Worm (Caenorhabditis elegans) whole organism, mixed stage, embryonic: ENCODE results near the gene Y40A1A.3.
A peak's percentile ranks its signal among the peaks of the same experiment; 100 is the strongest.

Experiments
- M03D4.4 ChIP-seq: sonication (generic microtip); optimal IDR thresholded peaks from 2 replicates; lab custom pipeline; 2017; ENCODE audit warnings: mild to moderate bottlenecking, missing genetic modification characterization, missing compliant biosample characterization
- bed-3 ChIP-seq: fragments of 200-800 bp; sonication (Bioruptor generic); optimal IDR thresholded peaks from 3 replicates; lab custom pipeline; 2018; ENCODE audit warnings: mild to moderate bottlenecking, missing genetic modification characterization, moderate library complexity, missing compliant biosample characterization
- blmp-1 ChIP-seq: fragments of 150-350 bp; optimal IDR thresholded peaks from 2 replicates; lab custom pipeline; 2014; ENCODE audit warnings: missing biosample characterization, missing genetic modification characterization
- ceh-39 ChIP-seq: fragments of 150-350 bp; optimal IDR thresholded peaks from 2 replicates; lab custom pipeline; 2014; ENCODE audit warnings: missing biosample characterization, missing genetic modification characterization
- ceh-43 ChIP-seq: fragments of 200-800 bp; sonication (Bioruptor generic); optimal IDR thresholded peaks from 2 replicates; lab custom pipeline; 2018; ENCODE audit warnings: mild to moderate bottlenecking, missing genetic modification characterization, moderate library complexity, missing compliant biosample characterization
- ceh-83 ChIP-seq: fragments of 200-800 bp; sonication (Bioruptor generic); optimal IDR thresholded peaks from 2 replicates; lab custom pipeline; 2018; ENCODE audit warnings: mild to moderate bottlenecking, missing genetic modification characterization, missing compliant biosample characterization
- ces-1 ChIP-seq: fragments of 150-350 bp; optimal IDR thresholded peaks from 2 replicates; lab custom pipeline; 2014; ENCODE audit warnings: missing biosample characterization, missing genetic modification reagents, missing genetic modification characterization
- cnd-1 ChIP-seq: fragments of 200-800 bp; sonication (Bioruptor generic); optimal IDR thresholded peaks from 2 replicates; lab custom pipeline; 2018; ENCODE audit warnings: mild to moderate bottlenecking, missing genetic modification characterization, missing compliant biosample characterization
- drap-1 ChIP-seq: fragments of 200-800 bp; sonication (Bioruptor generic); optimal IDR thresholded peaks from 3 replicates; lab custom pipeline; 2018; ENCODE audit warnings: mild to moderate bottlenecking, missing genetic modification characterization, missing compliant biosample characterization
- elt-1 ChIP-seq: sonication (generic microtip); optimal IDR thresholded peaks from 2 replicates; lab custom pipeline; 2017; ENCODE audit warnings: missing genetic modification characterization, mild to moderate bottlenecking, missing compliant biosample characterization, antibody characterized with exemption, moderate library complexity, borderline replicate concordance; ENCODE audit not compliant: insufficient read depth
- elt-3 ChIP-seq: fragments of 150-350 bp; optimal IDR thresholded peaks from 2 replicates; lab custom pipeline; 2014; ENCODE audit warnings: missing biosample characterization, missing genetic modification characterization
- flh-1 ChIP-seq: fragments of 200-800 bp; sonication (Bioruptor generic); optimal IDR thresholded peaks from 2 replicates; lab custom pipeline; 2018; ENCODE audit warnings: mild to moderate bottlenecking, missing genetic modification characterization, moderate library complexity, missing compliant biosample characterization
- ham-2 ChIP-seq: fragments of 200-800 bp; sonication (Bioruptor generic); optimal IDR thresholded peaks from 2 replicates; lab custom pipeline; 2018; ENCODE audit warnings: mild to moderate bottlenecking, missing genetic modification characterization, missing compliant biosample characterization
- hlh-1 ChIP-seq: fragments of 150-350 bp; optimal IDR thresholded peaks from 2 replicates; lab custom pipeline; 2014; ENCODE audit warnings: missing biosample characterization, missing genetic modification reagents, missing genetic modification characterization
- lin-13 ChIP-seq: fragments of 150-350 bp; optimal IDR thresholded peaks from 2 replicates; lab custom pipeline; 2014; ENCODE audit warnings: missing biosample characterization, missing genetic modification characterization
- lin-32 ChIP-seq: fragments of 200-800 bp; sonication (Bioruptor generic); optimal IDR thresholded peaks from 2 replicates; lab custom pipeline; 2018; ENCODE audit warnings: mild to moderate bottlenecking, missing genetic modification characterization, missing compliant biosample characterization
- lsy-2 ChIP-seq: fragments of 150-350 bp; optimal IDR thresholded peaks from 2 replicates; lab custom pipeline; 2014; ENCODE audit warnings: missing biosample characterization, missing genetic modification characterization
- mab-5 ChIP-seq: fragments of 150-350 bp; optimal IDR thresholded peaks from 2 replicates; lab custom pipeline; 2014; ENCODE audit warnings: missing biosample characterization, missing genetic modification characterization
- mep-1 ChIP-seq: fragments of 150-350 bp; optimal IDR thresholded peaks from 2 replicates; lab custom pipeline; 2017; ENCODE audit warnings: missing biosample characterization, missing genetic modification reagents, missing genetic modification characterization, inconsistent platforms
- mls-2 ChIP-seq: sonication (generic microtip); optimal IDR thresholded peaks from 2 replicates; lab custom pipeline; 2016; ENCODE audit warnings: mild to moderate bottlenecking, missing genetic modification characterization, moderate library complexity, missing compliant biosample characterization
- nhr-12 ChIP-seq: fragments of 150-350 bp; optimal IDR thresholded peaks from 2 replicates; lab custom pipeline; 2014; ENCODE audit warnings: missing biosample characterization, missing genetic modification characterization
- nhr-2 ChIP-seq: fragments of 150-350 bp; optimal IDR thresholded peaks from 2 replicates; lab custom pipeline; 2014; ENCODE audit warnings: missing biosample characterization, missing genetic modification characterization
- nhr-237 ChIP-seq: fragments of 150-350 bp; optimal IDR thresholded peaks from 2 replicates; lab custom pipeline; 2014; ENCODE audit warnings: missing biosample characterization, missing genetic modification characterization
- nhr-28 ChIP-seq: fragments of 150-350 bp; optimal IDR thresholded peaks from 2 replicates; lab custom pipeline; 2014; ENCODE audit warnings: missing biosample characterization, missing genetic modification characterization
- nhr-76 ChIP-seq: sonication (generic microtip); optimal IDR thresholded peaks from 2 replicates; lab custom pipeline; 2017; ENCODE audit warnings: missing biosample characterization, missing genetic modification characterization
- pha-4 ChIP-seq: fragments of 150-350 bp; optimal IDR thresholded peaks from 2 replicates; lab custom pipeline; 2018; ENCODE audit warnings: missing biosample characterization, missing genetic modification reagents, missing genetic modification characterization
- snpc-4 ChIP-seq: fragments of 150-350 bp; optimal IDR thresholded peaks from 2 replicates; lab custom pipeline; 2014; ENCODE audit warnings: missing biosample characterization, missing genetic modification characterization
- sptf-1 ChIP-seq: sonication (generic microtip); optimal IDR thresholded peaks from 2 replicates; lab custom pipeline; 2017; ENCODE audit warnings: mild to moderate bottlenecking, missing genetic modification characterization, moderate library complexity, missing compliant biosample characterization
- tbx-8 ChIP-seq: fragments of 200-800 bp; sonication (Bioruptor generic); optimal IDR thresholded peaks from 2 replicates; lab custom pipeline; 2018; ENCODE audit warnings: mild to moderate bottlenecking, missing genetic modification characterization, moderate library complexity, missing compliant biosample characterization
- unc-120 ChIP-seq: sonication (generic microtip); optimal IDR thresholded peaks from 2 replicates; lab custom pipeline; 2017; ENCODE audit warnings: missing genetic modification characterization, missing compliant biosample characterization; ENCODE audit not compliant: poor library complexity, severe bottlenecking
- unc-39 ChIP-seq: fragments of 150-350 bp; optimal IDR thresholded peaks from 2 replicates; lab custom pipeline; 2014; ENCODE audit warnings: missing biosample characterization, missing genetic modification characterization
- unc-62 ChIP-seq: fragments of 150-350 bp; optimal IDR thresholded peaks from 2 replicates; lab custom pipeline; 2014; ENCODE audit warnings: missing biosample characterization, missing genetic modification reagents, missing genetic modification characterization
- zip-8 ChIP-seq: fragments of 150-350 bp; optimal IDR thresholded peaks from 2 replicates; lab custom pipeline; 2014; ENCODE audit warnings: missing biosample characterization, missing genetic modification characterization

The Y40A1A.3 gene

DNA sequence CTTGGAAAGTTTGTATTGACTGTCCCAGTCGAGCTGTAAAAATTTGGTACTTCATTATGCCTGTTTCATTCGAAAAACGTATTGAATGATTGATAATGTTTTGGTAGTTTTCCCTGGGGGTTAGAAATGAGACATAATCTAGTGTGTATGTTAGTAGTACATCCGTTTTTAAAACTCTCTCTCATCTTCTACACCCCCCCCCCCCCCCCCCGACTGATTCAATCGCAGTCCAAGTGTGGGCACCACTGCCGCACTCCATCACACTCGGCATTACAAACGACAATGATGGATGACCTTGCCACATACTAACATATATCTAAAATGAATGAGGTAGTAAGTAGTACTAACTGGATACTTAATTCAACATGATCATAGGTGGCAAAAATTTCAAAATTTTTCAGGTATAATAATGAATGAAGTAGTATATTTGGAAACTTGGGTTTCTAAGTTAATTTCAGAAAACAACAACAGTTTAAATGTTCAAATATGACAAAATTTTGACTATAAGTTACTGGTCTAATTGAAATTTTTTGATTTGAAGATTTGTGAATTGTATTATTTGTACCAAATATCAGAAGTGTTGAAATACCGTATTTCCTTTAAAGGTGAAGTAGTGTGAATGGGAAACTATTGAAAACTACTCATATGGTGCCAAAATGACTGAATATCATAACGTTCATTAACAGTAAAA lies 43.8 kb upstream of the Y40A1A.3 start:
- no peak for TF ChIP-seq lsy-2
- no peak for TF ChIP-seq blmp-1 (tag; lab: Kevin White, UChicago)
- TF ChIP-seq lin-13 = no peak
- no peak for TF ChIP-seq cnd-1 (tag; lab: Kevin White, UChicago)
- TF ChIP-seq hlh-1 (tag; lab: Kevin White, UChicago) = no peak
- no peak for TF ChIP-seq zip-8 (tag; lab: Kevin White, UChicago)
- TF ChIP-seq mep-1 (tag; lab: Kevin White, UChicago) = no peak
- no peak for TF ChIP-seq mls-2 (tag; lab: Kevin White, UChicago)
- no peak for TF ChIP-seq bed-3
- TF ChIP-seq ces-1 (GFP tag; lab: Kevin White, UChicago) = peak; percentile 15
- no peak for TF ChIP-seq ham-2
- TF ChIP-seq unc-120 (tag; lab: Kevin White, UChicago) = no peak
- no peak for TF ChIP-seq nhr-76 (tag; lab: Kevin White, UChicago)
- no peak for TF ChIP-seq pha-4
- TF ChIP-seq nhr-28 (tag; lab: Kevin White, UChicago) = no peak
- no peak for TF ChIP-seq lin-32 (GFP tag; lab: Kevin White, UChicago)
- TF ChIP-seq M03D4.4 (tag; lab: Kevin White, UChicago) = peak; percentile 25
- no peak for TF ChIP-seq ceh-39 (tag; lab: Kevin White, UChicago)
- TF ChIP-seq ceh-83 = no peak
- TF ChIP-seq sptf-1 (tag; lab: Kevin White, UChicago) = peak; percentile 57
- no peak for TF ChIP-seq nhr-12
- TF ChIP-seq nhr-237 (tag; lab: Kevin White, UChicago) = no peak
- no peak for TF ChIP-seq ceh-43 (GFP tag; lab: Kevin White, UChicago)
- no peak for TF ChIP-seq nhr-2
- no peak for TF ChIP-seq mab-5 (tag; lab: Kevin White, UChicago)

DNA sequence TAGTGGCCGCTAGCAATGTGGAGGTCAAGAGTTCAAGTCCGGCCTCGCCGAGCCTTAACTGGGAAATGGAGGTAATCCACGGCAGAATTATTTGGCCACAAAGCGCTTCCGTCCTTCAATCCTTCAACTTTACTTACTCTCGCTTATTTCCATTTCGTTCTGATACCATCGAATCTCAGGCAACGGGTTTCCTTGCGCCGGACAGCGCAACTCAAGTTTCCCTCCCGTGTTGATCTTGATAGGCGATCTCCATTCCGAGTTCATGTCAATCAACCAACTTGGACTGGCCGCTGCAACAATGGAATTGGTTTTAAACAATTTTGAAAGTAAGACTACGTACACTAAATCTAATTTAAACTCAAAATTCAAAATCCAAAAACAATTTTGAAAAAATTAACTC lies 43.0 kb upstream of the Y40A1A.3 start:
- TF ChIP-seq elt-1 (tag; lab: Kevin White, UChicago) (peak; percentile 41), zip-8 (tag; lab: Kevin White, UChicago) (no peak)

DNA sequence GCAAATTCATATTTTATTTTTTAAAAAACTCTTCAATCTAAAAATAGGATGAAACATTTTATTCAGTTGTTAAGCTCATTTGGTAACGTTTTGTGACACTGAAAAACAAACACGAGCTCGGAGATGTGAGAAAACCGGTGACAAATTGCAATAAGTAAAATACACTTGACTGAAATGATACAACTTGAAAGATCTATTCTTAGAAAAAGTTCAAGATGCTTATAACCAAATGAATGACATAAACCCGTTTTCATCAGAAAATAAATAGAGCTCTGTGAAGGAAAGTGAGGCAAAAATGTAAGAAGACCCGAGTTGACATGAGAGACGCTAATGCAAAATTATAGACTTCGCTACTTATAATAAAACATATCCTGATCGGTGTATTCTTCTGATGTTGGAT lies 41.5 kb upstream of the Y40A1A.3 start, which contains the start of gene smex-2:
smex-2 (minus strand) TSS at position 101 of the 400 bp plus-strand sequence.
- TF ChIP-seq lin-32 (GFP tag; lab: Kevin White, UChicago) (no peak), lsy-2 (no peak), lin-13 (no peak), nhr-237 (tag; lab: Kevin White, UChicago) (no peak), ceh-83 (no peak), unc-120 (tag; lab: Kevin White, UChicago) (no peak), pha-4 (no peak), drap-1 (GFP tag; lab: Kevin White, UChicago) (no peak), unc-39 (tag; lab: Kevin White, UChicago) (no peak), snpc-4 (tag; lab: Kevin White, UChicago) (no peak), hlh-1 (tag; lab: Kevin White, UChicago) (no peak), zip-8 (tag; lab: Kevin White, UChicago) (no peak), nhr-76 (tag; lab: Kevin White, UChicago) (no peak), tbx-8 (GFP tag; lab: Kevin White, UChicago) (no peak), elt-3 (tag; lab: Kevin White, UChicago) (no peak), unc-62 (GFP tag; lab: Kevin White, UChicago) (no peak), mab-5 (tag; lab: Kevin White, UChicago) (no peak)
- TF ChIP-seq, all 35 proteins: peak for 0

DNA sequence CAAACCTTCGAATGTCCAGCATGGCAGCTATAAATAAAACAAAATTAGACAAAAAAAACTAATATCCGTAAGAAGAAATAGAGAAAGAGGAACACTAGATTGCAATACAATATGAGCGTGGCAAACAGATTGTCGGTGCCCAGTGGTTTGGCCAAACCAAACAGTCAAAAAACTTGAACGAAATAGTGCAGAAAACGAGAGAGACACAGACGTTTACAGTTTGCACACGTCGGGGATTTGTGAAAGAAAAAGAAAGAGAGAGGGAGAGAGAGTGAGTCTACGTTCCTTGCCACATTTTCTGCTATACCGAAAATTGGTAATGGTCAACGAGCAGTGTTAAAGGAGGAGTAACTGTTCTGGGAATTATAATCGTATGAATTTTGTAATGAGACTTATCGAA lies 37.3 kb upstream of the Y40A1A.3 start, which contains the start of gene ergi-1:
ergi-1 (minus strand) TSS at position 101 of the 400 bp plus-strand sequence.
- TF ChIP-seq flh-1 (GFP tag; lab: Kevin White, UChicago) (no peak), pha-4 (peak; percentile 2)
